Worm (Caenorhabditis elegans) whole organism, midembryonic: ENCODE data around the gene srsx-37.

Experiments
- T22C8.4 ChIP-seq: fragments of 200-800 bp; sonication (Bioruptor generic); IDR thresholded peaks from 2 replicates; pipeline ENCODE4 v1.3.6; 2022; ENCODE audit warnings: missing genetic modification characterization, missing compliant biosample characterization
- cog-1 ChIP-seq: sonication (generic microtip); optimal IDR thresholded peaks from 2 replicates; lab custom pipeline; 2016; ENCODE audit warnings: missing genetic modification characterization, missing compliant biosample characterization
- flt-1 ChIP-seq: fragments of 200-800 bp; sonication (Bioruptor generic); IDR thresholded peaks from 2 replicates; pipeline ENCODE4 v1.3.6; 2022; ENCODE audit warnings: missing genetic modification characterization, missing compliant biosample characterization
- klf-2 ChIP-seq: fragments of 200-800 bp; sonication (Bioruptor generic); conservative IDR thresholded peaks from 2 replicates; pipeline ENCODE4 v1.3.6; 2022; ENCODE audit warnings: missing genetic modification reagents, missing genetic modification characterization, missing compliant biosample characterization
- med-1 ChIP-seq: sonication (generic microtip); optimal IDR thresholded peaks from 2 replicates; lab custom pipeline; 2017; ENCODE audit warnings: missing genetic modification characterization, mild to moderate bottlenecking, missing compliant biosample characterization, antibody characterized with exemption, missing genetic modification reagents; ENCODE audit not compliant: insufficient read depth
- ref-1 ChIP-seq: fragments of 200-800 bp; sonication (Bioruptor generic); conservative IDR thresholded peaks from 2 replicates; pipeline ENCODE4 v1.3.6; 2022; ENCODE audit warnings: missing genetic modification reagents, missing genetic modification characterization, missing compliant biosample characterization
- tab-1 ChIP-seq: fragments of 200-800 bp; sonication (Bioruptor generic); IDR thresholded peaks from 2 replicates; pipeline ENCODE4 v1.3.6; 2022; ENCODE audit warnings: missing genetic modification characterization, missing compliant biosample characterization
- ztf-29 ChIP-seq: fragments of 200-800 bp; sonication (Bioruptor generic); IDR thresholded peaks from 2 replicates; pipeline ENCODE4 v1.3.6; 2022; ENCODE audit warnings: missing genetic modification reagents, missing genetic modification characterization, missing compliant biosample characterization

ce11 chrV:15221330-15221729, 37.6 kb downstream of the srsx-37 start, which contains the start of gene irld-25:
- no peak for TF ChIP-seq klf-2 (GFP tag; lab: Robert Waterston, UW)
- no peak for TF ChIP-seq cog-1 (tag; lab: Kevin White, UChicago)
- TF ChIP-seq ref-1 (GFP tag; lab: Robert Waterston, UW): no peak
- no peak for TF ChIP-seq T22C8.4
- no peak for TF ChIP-seq med-1 (GFP tag; lab: Kevin White, UChicago)
- no peak for TF ChIP-seq ztf-29 (GFP tag; lab: Robert Waterston, UW)
- no peak for TF ChIP-seq flt-1 (GFP tag; lab: Robert Waterston, UW)
- no peak for TF ChIP-seq tab-1 (GFP tag; lab: Robert Waterston, UW)
